Worm (Caenorhabditis elegans) whole organism, L4 larva: ENCODE data around the gene tni-4.

Experiments used
- D1046.2 ChIP-seq: fragments of 200-800 bp; sonication (Bioruptor generic); IDR thresholded peaks from 2 replicates; pipeline ENCODE4 v1.3.6; 2022; ENCODE audit warnings: missing genetic modification characterization, missing compliant biosample characterization
- F37D6.2 ChIP-seq: sonication (generic microtip); optimal IDR thresholded peaks from 2 replicates; lab custom pipeline; 2016; ENCODE audit warnings: mild to moderate bottlenecking, missing genetic modification characterization, missing compliant biosample characterization
- F44E2.7 ChIP-seq: fragments of 200-800 bp; sonication (Bioruptor generic); IDR thresholded peaks from 2 replicates; pipeline ENCODE4 v2.1.2; 2022; ENCODE audit warnings: missing genetic modification characterization, missing compliant biosample characterization
- F49E8.2 ChIP-seq: sonication (generic microtip); optimal IDR thresholded peaks from 2 replicates; lab custom pipeline; 2016; ENCODE audit warnings: missing compliant biosample characterization, mild to moderate bottlenecking, missing genetic modification characterization, borderline replicate concordance
- T20F7.1 ChIP-seq: fragments of 200-800 bp; sonication (Bioruptor generic); optimal IDR thresholded peaks from 2 replicates; lab custom pipeline; 2018; ENCODE audit warnings: mild to moderate bottlenecking, missing genetic modification characterization, missing compliant biosample characterization
- Y48G9A.11 ChIP-seq: fragments of 200-800 bp; sonication (Bioruptor generic); IDR thresholded peaks from 2 replicates; pipeline ENCODE4 v1.3.6; 2022; ENCODE audit warnings: missing genetic modification reagents, missing genetic modification characterization, missing compliant biosample characterization
- Y5F2A.4 ChIP-seq: fragments of 200-800 bp; sonication (Bioruptor generic); optimal IDR thresholded peaks from 2 replicates; lab custom pipeline; 2018; ENCODE audit warnings: mild to moderate bottlenecking, missing genetic modification characterization, missing compliant biosample characterization
- ZK337.2 ChIP-seq: fragments of 200-800 bp; sonication (Bioruptor generic); IDR thresholded peaks from 2 replicates; pipeline ENCODE4 v1.3.6; 2022; ENCODE audit warnings: missing genetic modification reagents, missing genetic modification characterization, missing compliant biosample characterization
- attf-4 ChIP-seq: sonication (generic microtip); optimal IDR thresholded peaks from 3 replicates; lab custom pipeline; 2017; ENCODE audit warnings: missing biosample characterization, missing genetic modification characterization
- ceh-44 ChIP-seq: fragments of 200-800 bp; sonication (Bioruptor generic); IDR thresholded peaks from 2 replicates; pipeline ENCODE4 v1.3.6; 2022; ENCODE audit warnings: missing genetic modification reagents, missing genetic modification characterization, missing compliant biosample characterization
- ctbp-1 ChIP-seq: fragments of 200-800 bp; sonication (Bioruptor generic); IDR thresholded peaks from 2 replicates; pipeline ENCODE4 v1.3.6; 2022; ENCODE audit warnings: missing genetic modification reagents, missing genetic modification characterization, missing compliant biosample characterization
- daf-12 ChIP-seq: fragments of 150-350 bp; optimal IDR thresholded peaks from 2 replicates; lab custom pipeline; 2014; ENCODE audit warnings: missing biosample characterization, missing genetic modification reagents, missing genetic modification characterization
- daf-16 ChIP-seq, 3 experiments: sonication (generic microtip); optimal IDR thresholded peaks; 2 replicates each; lab custom pipeline; 2016 to 2017; ENCODE audit warnings: missing genetic modification characterization in 3 of 3, missing genetic modification reagents in 3 of 3, mild to moderate bottlenecking in 2 of 3, missing compliant biosample characterization in 2 of 3, missing biosample characterization in 1 of 3, moderate library complexity in 1 of 3
- daf-19 ChIP-seq: fragments of 200-800 bp; sonication (Bioruptor generic); conservative IDR thresholded peaks from 2 replicates; pipeline ENCODE4 v1.3.6; 2022; ENCODE audit warnings: missing genetic modification characterization, missing compliant biosample characterization
- daf-8 ChIP-seq: fragments of 200-800 bp; sonication (Bioruptor generic); IDR thresholded peaks from 2 replicates; pipeline ENCODE4 v1.3.6; 2022; ENCODE audit warnings: missing genetic modification characterization, missing compliant biosample characterization
- dmd-6 ChIP-seq: fragments of 200-800 bp; sonication (Bioruptor generic); IDR thresholded peaks from 2 replicates; pipeline ENCODE4 v1.3.6; 2022; ENCODE audit warnings: missing genetic modification reagents, missing genetic modification characterization, missing compliant biosample characterization
- dmd-9 ChIP-seq: fragments of 200-800 bp; sonication (Bioruptor generic); IDR thresholded peaks from 2 replicates; pipeline ENCODE4 v1.3.6; 2022; ENCODE audit warnings: missing genetic modification reagents, missing genetic modification characterization, missing compliant biosample characterization
- egl-27 ChIP-seq: sonication (generic microtip); optimal IDR thresholded peaks from 3 replicates; lab custom pipeline; 2017; ENCODE audit warnings: missing biosample characterization, missing genetic modification reagents, missing genetic modification characterization
- egl-43 ChIP-seq: fragments of 200-800 bp; sonication (Bioruptor generic); IDR thresholded peaks from 2 replicates; pipeline ENCODE4 v1.3.6; 2022; ENCODE audit warnings: missing genetic modification reagents, missing genetic modification characterization, missing compliant biosample characterization
- fos-1 ChIP-seq: fragments of 150-350 bp; optimal IDR thresholded peaks from 2 replicates; lab custom pipeline; 2014; ENCODE audit warnings: missing biosample characterization, missing genetic modification characterization
- gei-8 ChIP-seq: fragments of 200-800 bp; sonication (Bioruptor generic); optimal IDR thresholded peaks from 2 replicates; lab custom pipeline; 2018; ENCODE audit warnings: mild to moderate bottlenecking, missing genetic modification characterization, missing compliant biosample characterization
- hif-1 ChIP-seq, 2 experiments: sonication (generic microtip); optimal IDR thresholded peaks; 2 replicates each; lab custom pipeline; 2016 to 2017; ENCODE audit warnings: missing compliant biosample characterization in 2 of 2, missing genetic modification characterization in 2 of 2, missing genetic modification reagents in 2 of 2, missing genotype in 2 of 2, mild to moderate bottlenecking in 1 of 2
- hlh-30 ChIP-seq: sonication (generic microtip); optimal IDR thresholded peaks from 2 replicates; lab custom pipeline; 2017; ENCODE audit warnings: antibody characterized with exemption, mild to moderate bottlenecking, missing genetic modification characterization, missing compliant biosample characterization; ENCODE audit not compliant: insufficient read depth
- jun-1 ChIP-seq: fragments of 150-350 bp; optimal IDR thresholded peaks from 2 replicates; lab custom pipeline; 2014; ENCODE audit warnings: missing biosample characterization, missing genetic modification reagents, missing genetic modification characterization
- lim-7 ChIP-seq: fragments of 200-800 bp; sonication (Bioruptor generic); IDR thresholded peaks from 2 replicates; pipeline ENCODE4 v1.3.6; 2022; ENCODE audit warnings: missing genetic modification characterization, missing compliant biosample characterization
- lin-1 ChIP-seq: fragments of 200-800 bp; sonication (Bioruptor generic); IDR thresholded peaks from 2 replicates; pipeline ENCODE4 v1.3.6; 2022; ENCODE audit warnings: missing genetic modification reagents, missing genetic modification characterization, missing compliant biosample characterization
- lin-29 ChIP-seq: fragments of 200-800 bp; sonication (Bioruptor generic); IDR thresholded peaks from 2 replicates; pipeline ENCODE4 v1.3.6; 2022; ENCODE audit warnings: missing genetic modification reagents, missing genetic modification characterization, missing compliant biosample characterization
- mdl-1 ChIP-seq, 2 experiments: fragments of 150-350 bp in 1 of 2; sonication (generic microtip) in 1 of 2; optimal IDR thresholded peaks; 2 replicates each; lab custom pipeline; 2014 to 2017; ENCODE audit warnings: missing biosample characterization in 2 of 2, missing genetic modification characterization in 2 of 2
- mdt-29 ChIP-seq: fragments of 200-800 bp; sonication (Bioruptor generic); IDR thresholded peaks from 2 replicates; pipeline ENCODE4 v1.3.6; 2022; ENCODE audit warnings: missing genetic modification reagents, missing genetic modification characterization, missing compliant biosample characterization
- mep-1 ChIP-seq: fragments of 150-350 bp; sonication (generic microtip); optimal IDR thresholded peaks from 3 replicates; lab custom pipeline; 2014; ENCODE audit warnings: missing biosample characterization, missing genetic modification characterization
- mes-2 ChIP-seq: sonication (generic microtip); optimal IDR thresholded peaks from 2 replicates; lab custom pipeline; 2016; ENCODE audit warnings: missing genotype, mild to moderate bottlenecking, missing genetic modification characterization, missing compliant biosample characterization; ENCODE audit not compliant: poor library complexity, severe bottlenecking
- nhr-102 ChIP-seq: sonication (generic microtip); optimal IDR thresholded peaks from 2 replicates; lab custom pipeline; 2016; ENCODE audit warnings: mild to moderate bottlenecking, missing genetic modification characterization, moderate library complexity, missing compliant biosample characterization
- nhr-11 ChIP-seq: fragments of 150-350 bp; optimal IDR thresholded peaks from 2 replicates; lab custom pipeline; 2014; ENCODE audit warnings: missing biosample characterization, missing genetic modification characterization
- nhr-111 ChIP-seq: fragments of 200-800 bp; sonication (Bioruptor generic); optimal IDR thresholded peaks from 2 replicates; lab custom pipeline; 2018; ENCODE audit warnings: mild to moderate bottlenecking, missing genetic modification characterization, missing compliant biosample characterization
- nhr-76 ChIP-seq: fragments of 150-350 bp; optimal IDR thresholded peaks from 2 replicates; lab custom pipeline; 2014; ENCODE audit warnings: missing biosample characterization, missing genetic modification characterization
- php-3 ChIP-seq: fragments of 200-800 bp; sonication (Bioruptor generic); IDR thresholded peaks from 2 replicates; pipeline ENCODE4 v1.3.6; 2022; ENCODE audit warnings: missing genetic modification reagents, missing genetic modification characterization, missing compliant biosample characterization
- pqm-1 ChIP-seq: sonication (generic microtip); optimal IDR thresholded peaks from 2 replicates; lab custom pipeline; 2017; ENCODE audit warnings: missing biosample characterization, missing genetic modification characterization
- rbr-2 ChIP-seq: sonication (generic microtip); optimal IDR thresholded peaks from 2 replicates; lab custom pipeline; 2016; ENCODE audit warnings: missing genotype, missing genetic modification characterization, missing compliant biosample characterization
- sdz-12 ChIP-seq: fragments of 200-800 bp; sonication (Bioruptor generic); optimal IDR thresholded peaks from 2 replicates; lab custom pipeline; 2018; ENCODE audit warnings: mild to moderate bottlenecking, missing genetic modification characterization, missing compliant biosample characterization
- set-16 ChIP-seq: fragments of 200-800 bp; sonication (Bioruptor generic); IDR thresholded peaks from 2 replicates; pipeline ENCODE4 v1.3.6; 2022; ENCODE audit warnings: missing genetic modification reagents, missing genetic modification characterization, missing compliant biosample characterization
- snpc-4 ChIP-seq: fragments of 150-350 bp; optimal IDR thresholded peaks from 2 replicates; lab custom pipeline; 2014; ENCODE audit warnings: missing biosample characterization, missing genetic modification characterization
- spr-1 ChIP-seq: sonication (generic microtip); optimal IDR thresholded peaks from 2 replicates; lab custom pipeline; 2016; ENCODE audit warnings: mild to moderate bottlenecking, missing genetic modification characterization, missing compliant biosample characterization
- spr-3 ChIP-seq: fragments of 200-800 bp; sonication (Bioruptor generic); optimal IDR thresholded peaks from 2 replicates; lab custom pipeline; 2018; ENCODE audit warnings: mild to moderate bottlenecking, missing genetic modification characterization, missing compliant biosample characterization
- tra-1 ChIP-seq: fragments of 200-800 bp; sonication (Bioruptor generic); IDR thresholded peaks from 2 replicates; pipeline ENCODE4 v1.3.6; 2022; ENCODE audit warnings: missing genetic modification reagents, missing genetic modification characterization, missing compliant biosample characterization
- unc-130 ChIP-seq: sonication (generic microtip); optimal IDR thresholded peaks from 2 replicates; lab custom pipeline; 2016; ENCODE audit warnings: missing genetic modification reagents, missing genetic modification characterization, missing compliant biosample characterization
- unc-62 ChIP-seq, 3 experiments: fragments of 150-350 bp in 1 of 3; sonication (generic microtip); optimal IDR thresholded peaks in 2 of 3; peaks in 1 of 3; 1 replicate in 1 of 3; 2 replicates in 2 of 3; lab custom pipeline; 2014 to 2017; ENCODE audit warnings: missing biosample characterization in 3 of 3, missing genetic modification characterization in 3 of 3, missing genetic modification reagents in 3 of 3, missing genotype in 1 of 3
- zfp-2 ChIP-seq: sonication (generic microtip); optimal IDR thresholded peaks from 2 replicates; lab custom pipeline; 2016; ENCODE audit warnings: mild to moderate bottlenecking, missing genetic modification characterization, missing compliant biosample characterization
- zfp-3 ChIP-seq: fragments of 200-800 bp; sonication (Bioruptor generic); conservative IDR thresholded peaks from 2 replicates; pipeline ENCODE4 v1.3.6; 2022; ENCODE audit warnings: missing genetic modification reagents, missing genetic modification characterization, missing compliant biosample characterization
- ztf-11 ChIP-seq: fragments of 150-350 bp; optimal IDR thresholded peaks from 2 replicates; lab custom pipeline; 2014; ENCODE audit warnings: missing biosample characterization, missing genetic modification characterization

The tni-4 gene

DNA sequence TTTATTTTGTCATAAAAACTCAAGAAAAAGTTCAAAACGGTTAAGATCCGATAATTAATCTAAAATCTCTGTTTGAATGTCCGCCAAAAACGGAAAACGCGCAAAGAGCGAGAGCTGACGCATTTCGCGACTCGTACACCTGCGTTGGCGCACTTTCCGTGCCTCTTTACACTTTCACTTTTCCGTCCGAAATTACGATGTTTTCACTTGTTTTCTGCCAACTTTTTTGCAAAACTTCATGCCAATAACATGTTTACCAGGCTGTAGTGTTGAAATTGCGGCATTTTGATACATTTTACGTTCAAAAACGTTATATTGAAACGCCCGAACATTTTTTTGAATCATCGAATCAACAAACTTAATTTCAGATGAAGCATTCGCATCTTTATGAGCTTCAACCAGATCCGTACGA lies 20.6 kb upstream of the tni-4 start, which contains the start of gene W03F8.4 (continued):
- peak; percentile 51 for TF ChIP-seq unc-130
- peak; percentile 56; the same call in 1 of the 2 replicates for TF ChIP-seq mdt-29 (GFP tag; lab: Robert Waterston, UW)
- TF ChIP-seq ZK337.2 (GFP tag; lab: Robert Waterston, UW): peak; percentile 71; the same call in 1 of the 2 replicates
- TF ChIP-seq lin-29 (GFP tag; lab: Robert Waterston, UW): peak; percentile 88
- TF ChIP-seq mes-2 (tag; lab: Kevin White, UChicago): peak; percentile 95
- TF ChIP-seq hif-1 (tag; optimal IDR thresholded peaks at IDR 0.05; lab: Kevin White, UChicago): peak; percentile 29 to 72
- no peak; the same call in 1 of the 2 replicates for TF ChIP-seq zfp-3 (GFP tag; lab: Robert Waterston, UW)
- TF ChIP-seq Y5F2A.4 (GFP tag; lab: Kevin White, UChicago): no peak
- TF ChIP-seq jun-1 (tag; lab: Kevin White, UChicago): peak; percentile 44
- TF ChIP-seq unc-62 (GFP tag; optimal IDR thresholded peaks at IDR 0.05 in 1 of 2; lab: Kevin White, UChicago): peak in 1 of 2 experiments; percentile 86
- no peak for TF ChIP-seq unc-62 (tag; optimal IDR thresholded peaks at IDR 0.05; lab: Kevin White, UChicago)
- TF ChIP-seq php-3 (GFP tag; lab: Robert Waterston, UW): peak; percentile 83
- TF ChIP-seq nhr-11 (tag; lab: Kevin White, UChicago): peak; percentile 85
- TF ChIP-seq T20F7.1 (GFP tag; lab: Kevin White, UChicago): peak; percentile 81
- no peak for TF ChIP-seq egl-27 (tag; lab: Kevin White, UChicago)
- TF ChIP-seq Y48G9A.11 (GFP tag; lab: Robert Waterston, UW): peak; percentile 56
- peak; percentile 83 for TF ChIP-seq F37D6.2 (tag; lab: Kevin White, UChicago)
- TF ChIP-seq dmd-6: peak; percentile 87
- TF ChIP-seq dmd-9 (GFP tag; lab: Robert Waterston, UW): no peak
- peak in 1 of 2 experiments; percentile 28 for TF ChIP-seq mdl-1 (tag; optimal IDR thresholded peaks at IDR 0.05; lab: Kevin White, UChicago)
- TF ChIP-seq daf-19 (GFP tag; lab: Robert Waterston, UW): peak; percentile 65; the same call in 1 of the 2 replicates
- TF ChIP-seq zfp-2 (tag; lab: Kevin White, UChicago): peak; percentile 47
- TF ChIP-seq spr-1 (tag; lab: Kevin White, UChicago): peak; percentile 92
- no peak for TF ChIP-seq nhr-76 (tag; lab: Kevin White, UChicago)
- TF ChIP-seq tra-1: peak; percentile 67; the same call in 1 of the 2 replicates
- no peak for TF ChIP-seq ceh-44 (GFP tag; lab: Robert Waterston, UW)
- TF ChIP-seq nhr-102: peak; percentile 94
- peak; percentile 95 for TF ChIP-seq mep-1 (tag; lab: Kevin White, UChicago)
- TF ChIP-seq hlh-30 (tag; lab: Kevin White, UChicago): peak; percentile 85
- TF ChIP-seq D1046.2: 0 out of 2 replicates have a peak, but pooled peaks have one; percentile 47
- TF ChIP-seq pqm-1 (tag; lab: Kevin White, UChicago): no peak
- TF ChIP-seq sdz-12 (GFP tag; lab: Kevin White, UChicago): no peak
- TF ChIP-seq ztf-11 (tag; lab: Kevin White, UChicago): no peak
- peak; percentile 65 for TF ChIP-seq spr-3 (GFP tag; lab: Kevin White, UChicago)
- peak; percentile 92 for TF ChIP-seq rbr-2 (tag; lab: Kevin White, UChicago)
- TF ChIP-seq F49E8.2 (tag; lab: Kevin White, UChicago): peak; percentile 81
- peak; percentile 54 for TF ChIP-seq snpc-4 (tag; lab: Kevin White, UChicago)
- TF ChIP-seq set-16 (GFP tag; lab: Robert Waterston, UW): no peak
- no peak for TF ChIP-seq daf-8 (GFP tag; lab: Robert Waterston, UW)
- no peak for TF ChIP-seq attf-4 (tag; lab: Kevin White, UChicago)
- peak; percentile 71 for TF ChIP-seq egl-43 (GFP tag; lab: Robert Waterston, UW)
- TF ChIP-seq F44E2.7 (GFP tag; lab: Robert Waterston, UW): no peak
- TF ChIP-seq fos-1: no peak
- no peak for TF ChIP-seq daf-12 (tag; lab: Kevin White, UChicago)
- TF ChIP-seq lin-1 (GFP tag; lab: Robert Waterston, UW): peak; percentile 91
- TF ChIP-seq ctbp-1 (GFP tag; lab: Robert Waterston, UW): peak; percentile 83
- TF ChIP-seq lim-7 (GFP tag; lab: Robert Waterston, UW): no peak; the same call in 1 of the 2 replicates
- peak; percentile 43 to 98 for TF ChIP-seq daf-16 (GFP tag; optimal IDR thresholded peaks at IDR 0.05; lab: Kevin White, UChicago)
- TF ChIP-seq daf-16 (tag; optimal IDR thresholded peaks at IDR 0.05; lab: Kevin White, UChicago): peak; percentile 93
- TF ChIP-seq gei-8: no peak
- TF ChIP-seq nhr-111: no peak
